Fruit fly (Drosophila melanogaster) whole organism, embryonic: ENCODE measurements around the gene galene.

Experiments
- ATbp ChIP-seq: fragments of 200-800 bp; sonication (Bioruptor generic); optimal IDR thresholded peaks from 2 replicates; lab custom pipeline; 2017; ENCODE audit warnings: missing biosample characterization, mild to moderate bottlenecking, missing genetic modification characterization, missing genetic modification reagents
- Bgb ChIP-seq: fragments of 200-800 bp; sonication (Bioruptor generic); IDR thresholded peaks from 2 replicates; pipeline ENCODE4 v1.3.6; 2022; ENCODE audit warnings: missing biosample characterization, missing genetic modification characterization; ENCODE audit not compliant: partially characterized antibody
- CG11093 ChIP-seq: fragments of 200-800 bp; sonication (Bioruptor generic); IDR thresholded peaks from 3 replicates; pipeline ENCODE4 v1.3.6; 2022; ENCODE audit warnings: missing biosample characterization, missing genetic modification characterization
- CG11456 ChIP-seq: fragments of 200-800 bp; sonication (Bioruptor generic); IDR thresholded peaks from 3 replicates; pipeline ENCODE4 v1.3.6; 2022; ENCODE audit warnings: missing biosample characterization, missing genetic modification characterization
- CG12071 ChIP-seq: fragments of 200-800 bp; sonication (Bioruptor generic); optimal IDR thresholded peaks from 3 replicates; lab custom pipeline; 2018; ENCODE audit warnings: missing biosample characterization, mild to moderate bottlenecking, missing genetic modification characterization
- CG12236 ChIP-seq: fragments of 200-800 bp; sonication (Bioruptor generic); optimal IDR thresholded peaks from 2 replicates; lab custom pipeline; 2016; ENCODE audit warnings: missing biosample characterization, missing genetic modification characterization
- CG12769 ChIP-seq: fragments of 200-800 bp; sonication (Bioruptor generic); optimal IDR thresholded peaks from 2 replicates; lab custom pipeline; 2019; ENCODE audit warnings: missing biosample characterization, mild to moderate bottlenecking, missing genetic modification characterization, moderate library complexity
- CG13424 ChIP-seq: fragments of 200-800 bp; sonication (Bioruptor generic); optimal IDR thresholded peaks from 2 replicates; lab custom pipeline; 2019; ENCODE audit warnings: missing biosample characterization, mild to moderate bottlenecking, missing genetic modification characterization, moderate library complexity
- CG13894 ChIP-seq: fragments of 200-800 bp; sonication (Bioruptor generic); optimal IDR thresholded peaks from 3 replicates; lab custom pipeline; 2018; ENCODE audit warnings: missing biosample characterization, mild to moderate bottlenecking, missing genetic modification characterization, moderate library complexity
- CG14860 ChIP-seq: fragments of 200-800 bp; sonication (Bioruptor generic); IDR thresholded peaks from 3 replicates; pipeline ENCODE4 v1.3.6; 2022; ENCODE audit warnings: missing biosample characterization, missing genetic modification characterization; ENCODE audit not compliant: partially characterized antibody
- CG15514 ChIP-seq: fragments of 200-800 bp; sonication (Bioruptor generic); optimal IDR thresholded peaks from 3 replicates; lab custom pipeline; 2017; ENCODE audit warnings: missing biosample characterization, missing genetic modification characterization, mild to moderate bottlenecking, moderate library complexity, missing genetic modification reagents
- CG17612 ChIP-seq: fragments of 200-800 bp; sonication (Bioruptor generic); IDR thresholded peaks from 2 replicates; pipeline ENCODE4 v1.3.6; 2022; ENCODE audit warnings: missing biosample characterization, missing genetic modification characterization
- CG3847 ChIP-seq: fragments of 200-800 bp; sonication (Bioruptor generic); IDR thresholded peaks from 2 replicates; pipeline ENCODE4 v1.3.6; 2022; ENCODE audit warnings: missing biosample characterization, missing genetic modification characterization
- CG42726 ChIP-seq: fragments of 200-800 bp; sonication (Bioruptor generic); IDR thresholded peaks from 2 replicates; pipeline ENCODE4 v1.3.6; 2022; ENCODE audit warnings: missing biosample characterization, missing genetic modification characterization; ENCODE audit not compliant: partially characterized antibody
- CG6254 ChIP-seq: fragments of 200-800 bp; sonication (Bioruptor generic); optimal IDR thresholded peaks from 3 replicates; lab custom pipeline; 2017; ENCODE audit warnings: mild to moderate bottlenecking, missing biosample characterization, missing genetic modification reagents, missing genetic modification characterization
- CG8089 ChIP-seq: fragments of 200-800 bp; sonication (Bioruptor generic); optimal IDR thresholded peaks from 3 replicates; lab custom pipeline; 2016; ENCODE audit warnings: missing biosample characterization, missing genetic modification characterization
- CG8478 ChIP-seq: fragments of >200 bp; optimal IDR thresholded peaks from 2 replicates; lab custom pipeline; 2018
- CG9609 ChIP-seq: fragments of 200-800 bp; sonication (Bioruptor generic); optimal IDR thresholded peaks from 3 replicates; lab custom pipeline; 2016; ENCODE audit warnings: missing biosample characterization, missing genetic modification characterization
- Deaf1 ChIP-seq: fragments of 200-800 bp; optimal IDR thresholded peaks from 3 replicates; lab custom pipeline; 2019; ENCODE audit warnings: missing biosample characterization, mild to moderate bottlenecking, missing genetic modification characterization, moderate library complexity
- Doc3 ChIP-seq: fragments of 200-800 bp; sonication (Bioruptor generic); IDR thresholded peaks from 3 replicates; pipeline ENCODE4 v1.3.6; 2022; ENCODE audit warnings: missing biosample characterization, missing genetic modification characterization; ENCODE audit not compliant: partially characterized antibody
- Drgx ChIP-seq: fragments of 200-800 bp; sonication (Bioruptor generic); IDR thresholded peaks from 2 replicates; pipeline ENCODE4 v1.3.6; 2022; ENCODE audit warnings: missing biosample characterization, missing genetic modification characterization
- Gsc ChIP-seq: fragments of 200-800 bp; sonication (Bioruptor generic); IDR thresholded peaks from 2 replicates; pipeline ENCODE4 v1.3.6; 2022; ENCODE audit warnings: missing biosample characterization, missing genetic modification characterization
- HLH4C ChIP-seq: fragments of 200-800 bp; sonication (Bioruptor generic); IDR thresholded peaks from 3 replicates; pipeline ENCODE4 v1.3.6; 2022; ENCODE audit warnings: missing biosample characterization, missing genetic modification characterization; ENCODE audit not compliant: partially characterized antibody
- Jarid2 ChIP-seq: fragments of 200-800 bp; sonication (Bioruptor generic); optimal IDR thresholded peaks from 3 replicates; lab custom pipeline; 2017; ENCODE audit warnings: mild to moderate bottlenecking, missing biosample characterization, missing genetic modification reagents, missing genetic modification characterization
- Med ChIP-seq: fragments of 200-800 bp; sonication (Bioruptor generic); peaks from one replicate; lab custom pipeline; 2016; ENCODE audit warnings: missing biosample characterization, missing genetic modification characterization, mild to moderate bottlenecking, inconsistent platforms, moderate library complexity
- Sin3A ChIP-seq: fragments of >200 bp; optimal IDR thresholded peaks from 2 replicates; lab custom pipeline; 2018
- Tbp ChIP-seq: fragments of >200 bp; optimal IDR thresholded peaks from 2 replicates; lab custom pipeline; 2018; ENCODE audit warnings: missing biosample characterization, missing genetic modification characterization
- Trl ChIP-seq, 3 experiments: fragments of >200 bp in 2 of 3; fragments of 200-800 bp in 1 of 3; sonication (Bioruptor generic) in 1 of 3; optimal IDR thresholded peaks; 2 replicates in 1 of 3; 3 replicates in 2 of 3; lab custom pipeline; 2016 to 2017; ENCODE audit warnings: missing biosample characterization in 1 of 3, missing genetic modification characterization in 1 of 3
- abd-A ChIP-seq: fragments of 200-800 bp; sonication (Bioruptor generic); optimal IDR thresholded peaks from 3 replicates; lab custom pipeline; 2019; ENCODE audit warnings: missing biosample characterization, mild to moderate bottlenecking, missing genetic modification characterization, moderate library complexity
- ato ChIP-seq: fragments of 200-800 bp; sonication (Bioruptor generic); IDR thresholded peaks from 2 replicates; pipeline ENCODE4 v1.3.6; 2022; ENCODE audit warnings: missing biosample characterization, missing genetic modification characterization; ENCODE audit not compliant: partially characterized antibody
- cas ChIP-seq: fragments of 200-800 bp; sonication (Bioruptor generic); IDR thresholded peaks from 2 replicates; pipeline ENCODE4 v1.3.6; 2022; ENCODE audit warnings: missing biosample characterization, missing genetic modification characterization
- chinmo ChIP-seq: fragments of 200-800 bp; sonication (Bioruptor generic); IDR thresholded peaks from 4 replicates; pipeline ENCODE4 v1.3.6; 2022; ENCODE audit warnings: missing biosample characterization, missing genetic modification characterization; ENCODE audit not compliant: partially characterized antibody
- ems ChIP-seq: fragments of 200-800 bp; sonication (Bioruptor generic); optimal IDR thresholded peaks from 3 replicates; lab custom pipeline; 2016; ENCODE audit warnings: missing biosample characterization, missing genetic modification characterization
- gro ChIP-seq: fragments of 200-800 bp; sonication (Bioruptor generic); optimal IDR thresholded peaks from 2 replicates; lab custom pipeline; 2016; ENCODE audit warnings: missing biosample characterization, missing genetic modification characterization
- lmd ChIP-seq: fragments of 200-800 bp; sonication (Bioruptor generic); IDR thresholded peaks from 2 replicates; pipeline ENCODE4 v1.3.6; 2022; ENCODE audit warnings: missing biosample characterization, missing genetic modification characterization
- odd ChIP-seq: fragments of 200-800 bp; sonication (Bioruptor generic); optimal IDR thresholded peaks from 2 replicates; lab custom pipeline; 2017; ENCODE audit warnings: missing biosample characterization, mild to moderate bottlenecking, missing genetic modification characterization
- onecut ChIP-seq: fragments of 200-800 bp; sonication (Bioruptor generic); IDR thresholded peaks from 2 replicates; pipeline ENCODE4 v1.3.6; 2022; ENCODE audit warnings: missing biosample characterization, missing genetic modification characterization
- pan ChIP-seq, 4 experiments: fragments of >200 bp in 3 of 4; fragments of 200-800 bp in 1 of 4; sonication (Bioruptor generic) in 1 of 4; optimal IDR thresholded peaks in 3 of 4; IDR thresholded peaks in 1 of 4; 2 replicates each; pipeline versions ENCODE4 v1.3.6 to Lab custom; 2017 to 2022; ENCODE audit warnings: missing biosample characterization in 2 of 4, missing genetic modification characterization in 2 of 4, mixed read lengths in 1 of 4
- pum ChIP-seq: fragments of 200-800 bp; sonication (Bioruptor generic); optimal IDR thresholded peaks from 2 replicates; lab custom pipeline; 2016; ENCODE audit warnings: missing biosample characterization, missing genetic modification characterization
- ranshi ChIP-seq: fragments of 200-800 bp; sonication (Bioruptor generic); IDR thresholded peaks from 2 replicates; pipeline ENCODE4 v1.3.6; 2022; ENCODE audit warnings: missing biosample characterization, missing genetic modification characterization
- rib ChIP-seq: fragments of 200-800 bp; sonication (Bioruptor generic); IDR thresholded peaks from 2 replicates; pipeline ENCODE4 v1.3.6; 2022; ENCODE audit warnings: missing biosample characterization, missing genetic modification characterization
- sd ChIP-seq: fragments of 200-800 bp; sonication (Bioruptor generic); optimal IDR thresholded peaks from 3 replicates; lab custom pipeline; 2018; ENCODE audit warnings: missing biosample characterization, mild to moderate bottlenecking, missing genetic modification characterization, moderate library complexity
- shn ChIP-seq: fragments of 200-800 bp; sonication (Bioruptor generic); optimal IDR thresholded peaks from 3 replicates; lab custom pipeline; 2016; ENCODE audit warnings: missing biosample characterization, missing genetic modification characterization
- sisA ChIP-seq: fragments of 200-800 bp; sonication (Bioruptor generic); IDR thresholded peaks from 2 replicates; pipeline ENCODE4 v1.3.6; 2022; ENCODE audit warnings: missing biosample characterization, missing genetic modification characterization
- tin ChIP-seq: fragments of 200-800 bp; sonication (Bioruptor generic); optimal IDR thresholded peaks from 3 replicates; lab custom pipeline; 2016; ENCODE audit warnings: missing biosample characterization, missing genetic modification characterization
- tio ChIP-seq: fragments of 200-800 bp; sonication (Bioruptor generic); optimal IDR thresholded peaks from 2 replicates; lab custom pipeline; 2017; ENCODE audit warnings: missing biosample characterization, missing genetic modification characterization, inconsistent platforms
- twi ChIP-seq: fragments of 200-800 bp; optimal IDR thresholded peaks from 2 replicates; lab custom pipeline; 2019; ENCODE audit warnings: missing biosample characterization, mild to moderate bottlenecking, missing genetic modification characterization, moderate library complexity
- zfh2 ChIP-seq: fragments of 200-800 bp; sonication (Bioruptor generic); optimal IDR thresholded peaks from 2 replicates; lab custom pipeline; 2016; ENCODE audit warnings: missing biosample characterization, missing genetic modification characterization

The galene gene

dm6 chr3L:1269013-1269412, 33.5 kb downstream of the galene start:
- TF ChIP-seq Drgx (GFP tag; lab: Robert Waterston, UW) (0 out of 2 replicates have a peak, but pooled peaks have one; percentile 29), tin (no peak), sd (tag; lab: Kevin White, UChicago) (peak; percentile 85), CG14860 (GFP tag; lab: Robert Waterston, UW) (0 out of 3 replicates have a peak, but pooled peaks have one; percentile 10), sisA (GFP tag; lab: Robert Waterston, UW) (no peak), ato (GFP tag; lab: Robert Waterston, UW) (0 out of 2 replicates have a peak, but pooled peaks have one; percentile 21), ems (GFP tag; lab: Kevin White, UChicago) (no peak)

dm6 chr3L:1275767-1276166, 40.2 kb downstream of the galene start, which contains the start of gene CG32333:
Gene CG32333, plus strand, starts transcription at chr3L:1275956.
- TF ChIP-seq Trl (optimal IDR thresholded peaks at IDR 0.05; lab: Kevin White, UChicago) (peak; percentile 42 to 68), Trl (GFP tag; optimal IDR thresholded peaks at IDR 0.05; lab: Kevin White, UChicago) (no peak), ranshi (GFP tag; lab: Robert Waterston, UW) (peak; percentile 34; the same call in 1 of the 2 replicates), lmd (no peak), Jarid2 (GFP tag; lab: Kevin White, UChicago) (peak; percentile 45), CG11456 (GFP tag; lab: Robert Waterston, UW) (no peak), CG12769 (peak; percentile 28), Doc3 (GFP tag; lab: Robert Waterston, UW) (no peak), ATbp (GFP tag; lab: Kevin White, UChicago) (no peak), Deaf1 (peak; percentile 91), Med (GFP tag; lab: Kevin White, UChicago) (peak; percentile 67), HLH4C (GFP tag; lab: Robert Waterston, UW) (0 out of 3 replicates have a peak, but pooled peaks have one; percentile 15), twi (no peak), CG9609 (GFP tag; lab: Kevin White, UChicago) (no peak), sd (tag; lab: Kevin White, UChicago) (peak; percentile 31), CG6254 (GFP tag; lab: Kevin White, UChicago) (no peak), chinmo (GFP tag; lab: Robert Waterston, UW) (0 out of 4 replicates have a peak, but pooled peaks have one; percentile 35), CG13424 (tag; lab: Kevin White, UChicago) (no peak), CG13894 (tag; lab: Kevin White, UChicago) (peak; percentile 19), CG42726 (GFP tag; lab: Robert Waterston, UW) (peak; percentile 45; the same call in 1 of the 2 replicates), Bgb (GFP tag; lab: Robert Waterston, UW) (no peak), CG8089 (no peak), odd (GFP tag; lab: Kevin White, UChicago) (no peak), CG12071 (GFP tag; lab: Kevin White, UChicago) (no peak), pum (GFP tag; lab: Kevin White, UChicago) (no peak), onecut (GFP tag; lab: Robert Waterston, UW) (no peak), CG15514 (no peak), rib (GFP tag; lab: Robert Waterston, UW) (no peak), Sin3A (lab: Kevin White, UChicago) (no peak), CG3847 (GFP tag; lab: Robert Waterston, UW) (no peak), CG17612 (GFP tag; lab: Robert Waterston, UW) (no peak), zfh2 (GFP tag; lab: Kevin White, UChicago) (no peak), CG8478 (no peak), CG12236 (GFP tag; lab: Kevin White, UChicago) (no peak), shn (no peak), gro (GFP tag; lab: Kevin White, UChicago) (no peak), CG11093 (GFP tag; lab: Robert Waterston, UW) (no peak), cas (GFP tag; lab: Robert Waterston, UW) (no peak), abd-A (tag; lab: Kevin White, UChicago) (peak; percentile 2), pan (optimal IDR thresholded peaks at IDR 0.05; lab: Kevin White, UChicago) (no peak), pan (GFP tag; optimal IDR thresholded peaks at IDR 0.05 in 1 of 2, IDR thresholded peaks at IDR 0.05 in 1 of 2) (no peak), Tbp (GFP tag; lab: Kevin White, UChicago) (no peak), tio (GFP tag; lab: Kevin White, UChicago) (no peak), Gsc (GFP tag; lab: Robert Waterston, UW) (no peak)
